Worm (Caenorhabditis elegans) whole organism, late embryonic: ENCODE measurements around the gene C18A11.1.
A peak's percentile ranks its signal among the peaks of the same experiment; 100 is the strongest.

ENCODE experiments used
- C08G9.2 ChIP-seq: sonication (generic microtip); optimal IDR thresholded peaks from 2 replicates; lab custom pipeline; 2016; ENCODE audit warnings: mild to moderate bottlenecking, missing genetic modification characterization, moderate library complexity, missing compliant biosample characterization
- C38D4.7 ChIP-seq: fragments of 200-800 bp; sonication (Bioruptor generic); optimal IDR thresholded peaks from 2 replicates; lab custom pipeline; 2018; ENCODE audit warnings: mild to moderate bottlenecking, missing genetic modification characterization, moderate library complexity, missing compliant biosample characterization
- K02D7.2 ChIP-seq: sonication (generic microtip); optimal IDR thresholded peaks from 2 replicates; lab custom pipeline; 2017; ENCODE audit warnings: mild to moderate bottlenecking, missing genetic modification characterization, missing compliant biosample characterization
- ceh-14 ChIP-seq: sonication (generic microtip); optimal IDR thresholded peaks from 2 replicates; lab custom pipeline; 2016; ENCODE audit warnings: missing genotype, missing genetic modification characterization, missing compliant biosample characterization
- ceh-18 ChIP-seq: sonication (generic microtip); optimal IDR thresholded peaks from 2 replicates; lab custom pipeline; 2016; ENCODE audit warnings: missing genetic modification characterization, missing compliant biosample characterization
- ceh-19 ChIP-seq: fragments of 200-800 bp; sonication (Bioruptor generic); optimal IDR thresholded peaks from 2 replicates; lab custom pipeline; 2018; ENCODE audit warnings: mild to moderate bottlenecking, missing genetic modification characterization, missing compliant biosample characterization
- ceh-2 ChIP-seq: sonication (generic microtip); optimal IDR thresholded peaks from 2 replicates; lab custom pipeline; 2016; ENCODE audit warnings: missing genotype, missing genetic modification characterization, missing compliant biosample characterization
- ceh-31 ChIP-seq: sonication (generic microtip); optimal IDR thresholded peaks from 2 replicates; lab custom pipeline; 2016; ENCODE audit warnings: missing genetic modification characterization, missing compliant biosample characterization
- ceh-45 ChIP-seq: fragments of 200-800 bp; sonication (Bioruptor generic); IDR thresholded peaks from 2 replicates; pipeline ENCODE4 v1.3.6; 2022; ENCODE audit warnings: missing genetic modification reagents, missing genetic modification characterization, missing compliant biosample characterization
- ceh-48 ChIP-seq: sonication (generic microtip); optimal IDR thresholded peaks from 2 replicates; lab custom pipeline; 2016; ENCODE audit warnings: missing genetic modification characterization, inconsistent platforms, missing compliant biosample characterization
- ceh-9 ChIP-seq: sonication (generic microtip); optimal IDR thresholded peaks from 2 replicates; lab custom pipeline; 2016; ENCODE audit warnings: mild to moderate bottlenecking, missing genetic modification characterization, inconsistent platforms, missing compliant biosample characterization
- dmd-4 ChIP-seq: sonication (generic microtip); optimal IDR thresholded peaks from 2 replicates; lab custom pipeline; 2016; ENCODE audit warnings: borderline replicate concordance, missing genetic modification characterization, missing compliant biosample characterization
- elt-4 ChIP-seq: sonication (generic microtip); optimal IDR thresholded peaks from 2 replicates; lab custom pipeline; 2016; ENCODE audit warnings: missing genetic modification characterization, missing compliant biosample characterization
- ets-4 ChIP-seq: sonication (generic microtip); optimal IDR thresholded peaks from 2 replicates; lab custom pipeline; 2016; ENCODE audit warnings: missing genetic modification characterization, missing compliant biosample characterization
- eyg-1 ChIP-seq: sonication (generic microtip); optimal IDR thresholded peaks from 2 replicates; lab custom pipeline; 2016; ENCODE audit warnings: missing genotype, missing genetic modification characterization, missing compliant biosample characterization
- fkh-10 ChIP-seq: fragments of 150-350 bp; optimal IDR thresholded peaks from 2 replicates; lab custom pipeline; 2014; ENCODE audit warnings: missing biosample characterization, missing genetic modification reagents, missing genetic modification characterization
- fkh-6 ChIP-seq: sonication (generic microtip); optimal IDR thresholded peaks from 2 replicates; lab custom pipeline; 2016; ENCODE audit warnings: missing genetic modification characterization, missing compliant biosample characterization
- gmeb-2 ChIP-seq: sonication (generic microtip); optimal IDR thresholded peaks from 2 replicates; lab custom pipeline; 2016; ENCODE audit warnings: missing genetic modification characterization, inconsistent platforms, missing compliant biosample characterization
- hlh-15 ChIP-seq: sonication (generic microtip); optimal IDR thresholded peaks from 2 replicates; lab custom pipeline; 2016; ENCODE audit warnings: missing genetic modification characterization, missing compliant biosample characterization
- hlh-6 ChIP-seq: sonication (generic microtip); optimal IDR thresholded peaks from 2 replicates; lab custom pipeline; 2016; ENCODE audit warnings: missing genotype, missing genetic modification characterization, missing compliant biosample characterization
- hlh-8 ChIP-seq: sonication (generic microtip); optimal IDR thresholded peaks from 2 replicates; lab custom pipeline; 2016; ENCODE audit warnings: missing genotype, missing genetic modification characterization, missing compliant biosample characterization
- lin-11 ChIP-seq: fragments of 200-800 bp; sonication (Bioruptor generic); optimal IDR thresholded peaks from 2 replicates; lab custom pipeline; 2018; ENCODE audit warnings: mild to moderate bottlenecking, missing genetic modification characterization, missing compliant biosample characterization
- mec-3 ChIP-seq: sonication (generic microtip); optimal IDR thresholded peaks from 2 replicates; lab custom pipeline; 2016; ENCODE audit warnings: borderline replicate concordance, missing genetic modification characterization, missing compliant biosample characterization
- nhr-232 ChIP-seq: sonication (generic microtip); optimal IDR thresholded peaks from 2 replicates; lab custom pipeline; 2016; ENCODE audit warnings: missing genetic modification characterization, missing compliant biosample characterization
- npax-4 ChIP-seq: sonication (generic microtip); optimal IDR thresholded peaks from 2 replicates; lab custom pipeline; 2016; ENCODE audit warnings: missing genetic modification characterization, missing compliant biosample characterization
- pag-3 ChIP-seq: sonication (generic microtip); optimal IDR thresholded peaks from 2 replicates; lab custom pipeline; 2016; ENCODE audit warnings: missing compliant biosample characterization, missing genetic modification characterization, borderline replicate concordance
- pat-9 ChIP-seq: fragments of 200-800 bp; sonication (Bioruptor generic); optimal IDR thresholded peaks from 2 replicates; lab custom pipeline; 2018; ENCODE audit warnings: mild to moderate bottlenecking, missing genetic modification characterization, moderate library complexity, missing compliant biosample characterization
- pax-1 ChIP-seq: fragments of 150-350 bp; optimal IDR thresholded peaks from 2 replicates; lab custom pipeline; 2014; ENCODE audit warnings: missing biosample characterization, missing genetic modification characterization
- pha-2 ChIP-seq: sonication (generic microtip); optimal IDR thresholded peaks from 2 replicates; lab custom pipeline; 2017; ENCODE audit warnings: mild to moderate bottlenecking, missing genetic modification characterization, missing compliant biosample characterization
- pha-4 ChIP-seq: fragments of 150-350 bp; optimal IDR thresholded peaks from 2 replicates; lab custom pipeline; 2018; ENCODE audit warnings: missing biosample characterization, missing genetic modification reagents, missing genetic modification characterization
- pqm-1 ChIP-seq: sonication (generic microtip); optimal IDR thresholded peaks from 2 replicates; lab custom pipeline; 2016; ENCODE audit warnings: missing genetic modification characterization, missing compliant biosample characterization
- ref-2 ChIP-seq: sonication (generic microtip); optimal IDR thresholded peaks from 2 replicates; lab custom pipeline; 2016; ENCODE audit warnings: missing genetic modification characterization, missing compliant biosample characterization
- rnt-1 ChIP-seq: sonication (generic microtip); optimal IDR thresholded peaks from 2 replicates; lab custom pipeline; 2016; ENCODE audit warnings: missing genetic modification characterization, missing compliant biosample characterization
- sdc-2 ChIP-seq: sonication (generic microtip); optimal IDR thresholded peaks from 2 replicates; lab custom pipeline; 2016; ENCODE audit warnings: missing genotype, missing genetic modification characterization, missing compliant biosample characterization
- sox-2 ChIP-seq: fragments of 200-800 bp; sonication (Bioruptor generic); IDR thresholded peaks from 2 replicates; pipeline ENCODE4 v1.3.6; 2022; ENCODE audit warnings: missing genetic modification reagents, missing genetic modification characterization, missing compliant biosample characterization
- sox-4 ChIP-seq: sonication (generic microtip); optimal IDR thresholded peaks from 2 replicates; lab custom pipeline; 2017; ENCODE audit warnings: mild to moderate bottlenecking, missing genetic modification characterization, inconsistent platforms, missing compliant biosample characterization
- tbx-2 ChIP-seq: sonication (generic microtip); optimal IDR thresholded peaks from 2 replicates; lab custom pipeline; 2016; ENCODE audit warnings: missing genetic modification characterization, missing compliant biosample characterization
- unc-3 ChIP-seq, 2 experiments: fragments of 200-800 bp in 1 of 2; sonication (Bioruptor generic) in 1 of 2; sonication (generic microtip) in 1 of 2; conservative IDR thresholded peaks in 1 of 2; optimal IDR thresholded peaks in 1 of 2; 2 replicates each; pipeline versions ENCODE4 v1.3.6 to Lab custom; 2016 to 2022; ENCODE audit warnings: missing compliant biosample characterization in 2 of 2, missing genetic modification characterization in 2 of 2, missing genetic modification reagents in 1 of 2
- unc-42 ChIP-seq: sonication (generic microtip); optimal IDR thresholded peaks from 2 replicates; lab custom pipeline; 2016; ENCODE audit warnings: missing genotype, missing genetic modification characterization, missing compliant biosample characterization
- unc-55 ChIP-seq: sonication (generic microtip); optimal IDR thresholded peaks from 2 replicates; lab custom pipeline; 2017; ENCODE audit warnings: missing biosample characterization, missing genetic modification reagents, missing genetic modification characterization

The C18A11.1 gene

ce11 chrX:8037365-8037764 is 31.8 kb upstream of the C18A11.1 start:
- TF ChIP-seq pqm-1 (tag; lab: Kevin White, UChicago): no peak
- TF ChIP-seq pha-2: no peak
- no peak for TF ChIP-seq npax-4 (tag; lab: Kevin White, UChicago)
- TF ChIP-seq, all 69 proteins: peak for 0

- TF ChIP-seq ets-4 (tag; lab: Kevin White, UChicago) (no peak), sdc-2 (tag; lab: Kevin White, UChicago) (peak; percentile 83)
These were observed 28.2 kb upstream of the C18A11.1 start, which contains the start of gene xol-1 for ce11 chrX:8040967-8041366. TSS of gene xol-1 (plus strand) at chrX:8041313.

DNA sequence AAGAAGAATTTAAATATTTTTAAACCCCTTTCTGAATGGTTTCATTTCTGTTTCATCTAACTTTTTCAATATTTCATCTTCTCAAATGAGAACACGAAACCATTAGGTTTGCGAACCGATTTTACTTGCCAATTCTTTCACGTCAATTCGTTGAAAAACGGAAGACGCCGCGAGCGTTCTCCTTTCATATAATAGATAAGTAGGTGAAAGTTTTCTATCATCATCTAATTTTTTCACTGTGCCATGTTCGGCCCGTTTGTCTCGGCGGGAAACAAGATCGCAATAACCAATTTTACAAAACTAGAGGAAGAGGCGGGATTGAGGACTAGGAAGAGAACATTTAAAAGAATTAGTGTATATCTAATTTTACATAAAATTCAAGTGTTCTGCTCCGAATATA is 24.0 kb upstream of the C18A11.1 start, which contains the start of gene C18A11.4:
Gene C18A11.4, plus strand, starts transcription at position 367 of the 400 bp plus-strand sequence.
- no peak for TF ChIP-seq pat-9 (tag; lab: Kevin White, UChicago)
- TF ChIP-seq ceh-14: no peak
- TF ChIP-seq hlh-6: no peak
- no peak for TF ChIP-seq unc-3 (GFP tag; conservative IDR thresholded peaks at IDR 0.05; lab: Robert Waterston, UW)
- no peak for TF ChIP-seq unc-3 (tag; optimal IDR thresholded peaks at IDR 0.05; lab: Kevin White, UChicago)
- TF ChIP-seq ceh-9 (tag; lab: Kevin White, UChicago): no peak
- TF ChIP-seq fkh-6 (tag; lab: Kevin White, UChicago): no peak
- no peak for TF ChIP-seq rnt-1 (tag; lab: Kevin White, UChicago)
- no peak for TF ChIP-seq C08G9.2 (tag; lab: Kevin White, UChicago)
- no peak for TF ChIP-seq ceh-31 (tag; lab: Kevin White, UChicago)
- TF ChIP-seq hlh-15 (tag; lab: Kevin White, UChicago): no peak
- no peak for TF ChIP-seq unc-42 (tag; lab: Kevin White, UChicago)
- no peak for TF ChIP-seq ref-2 (tag; lab: Kevin White, UChicago)

ce11 chrX:8048637-8049036 is 20.5 kb upstream of the C18A11.1 start:
- TF ChIP-seq fkh-6 (tag; lab: Kevin White, UChicago) (no peak), sox-4 (tag; lab: Kevin White, UChicago) (no peak), rnt-1 (tag; lab: Kevin White, UChicago) (no peak), C38D4.7 (GFP tag; lab: Kevin White, UChicago) (no peak), sdc-2 (tag; lab: Kevin White, UChicago) (peak; percentile 96)

DNA sequence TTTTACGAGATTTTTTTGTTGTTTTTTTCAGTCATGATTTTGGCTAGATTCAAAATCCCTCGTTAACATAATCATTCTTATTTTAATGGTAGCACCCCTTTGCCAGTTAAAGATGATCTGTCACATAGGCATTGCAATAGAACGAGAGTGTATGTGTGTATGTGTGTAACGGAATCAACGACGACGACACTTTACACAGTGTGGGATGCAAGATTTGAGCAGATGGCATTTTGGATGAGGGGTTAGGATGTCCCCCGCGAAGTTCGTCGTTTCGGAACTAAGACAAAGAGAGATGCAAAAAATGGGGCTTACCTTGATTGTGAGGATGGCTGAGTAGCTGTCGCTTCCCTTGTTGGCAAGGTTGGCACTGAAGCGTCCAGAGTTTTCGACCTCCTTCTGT is 17.1 kb upstream of the C18A11.1 start:
- peak; percentile 19 for TF ChIP-seq unc-55 (GFP tag; lab: Kevin White, UChicago)
- TF ChIP-seq fkh-10 (GFP tag; lab: Kevin White, UChicago): no peak

ce11 chrX:8053008-8053441 is 16.1 kb upstream of the C18A11.1 start:
- TF ChIP-seq pax-1: no peak
- TF ChIP-seq C08G9.2 (tag; lab: Kevin White, UChicago): no peak
- peak; percentile 1 for TF ChIP-seq ceh-31 (tag; lab: Kevin White, UChicago)
- no peak for TF ChIP-seq hlh-6
- no peak for TF ChIP-seq ceh-19 (GFP tag; lab: Kevin White, UChicago)
- no peak for TF ChIP-seq elt-4 (tag; lab: Kevin White, UChicago)
- no peak for TF ChIP-seq nhr-232
- no peak for TF ChIP-seq ceh-48 (tag; lab: Kevin White, UChicago)
- no peak for TF ChIP-seq ceh-45 (GFP tag; lab: Robert Waterston, UW)
- peak; percentile 4 for TF ChIP-seq fkh-6 (tag; lab: Kevin White, UChicago)
- TF ChIP-seq npax-4 (tag; lab: Kevin White, UChicago): no peak
- TF ChIP-seq mec-3 (tag; lab: Kevin White, UChicago): no peak
- no peak for TF ChIP-seq fkh-10 (GFP tag; lab: Kevin White, UChicago)
- TF ChIP-seq pat-9 (tag; lab: Kevin White, UChicago): peak; percentile 68
- TF ChIP-seq sdc-2 (tag; lab: Kevin White, UChicago): peak; percentile 65
- TF ChIP-seq pha-2: no peak
- TF ChIP-seq ref-2 (tag; lab: Kevin White, UChicago): no peak
- TF ChIP-seq pag-3 (tag; lab: Kevin White, UChicago): no peak
- no peak for TF ChIP-seq ceh-2 (tag; lab: Kevin White, UChicago)
- peak; percentile 26 for TF ChIP-seq tbx-2
- TF ChIP-seq hlh-8 (tag; lab: Kevin White, UChicago): no peak
- TF ChIP-seq eyg-1: no peak
- TF ChIP-seq ceh-18 (tag; lab: Kevin White, UChicago): peak; percentile 90
- TF ChIP-seq ceh-9 (tag; lab: Kevin White, UChicago): no peak
- TF ChIP-seq K02D7.2 (tag; lab: Kevin White, UChicago): no peak
- TF ChIP-seq lin-11 (tag; lab: Kevin White, UChicago): no peak
- no peak for TF ChIP-seq dmd-4 (tag; lab: Kevin White, UChicago)
- TF ChIP-seq pha-4 (tag; lab: Kevin White, UChicago): no peak
- no peak for TF ChIP-seq gmeb-2
- no peak for TF ChIP-seq sox-2 (GFP tag; lab: Robert Waterston, UW)
